Worm (Caenorhabditis elegans): ENCODE data around the gene chca-1.

Gene chca-1

DNA sequence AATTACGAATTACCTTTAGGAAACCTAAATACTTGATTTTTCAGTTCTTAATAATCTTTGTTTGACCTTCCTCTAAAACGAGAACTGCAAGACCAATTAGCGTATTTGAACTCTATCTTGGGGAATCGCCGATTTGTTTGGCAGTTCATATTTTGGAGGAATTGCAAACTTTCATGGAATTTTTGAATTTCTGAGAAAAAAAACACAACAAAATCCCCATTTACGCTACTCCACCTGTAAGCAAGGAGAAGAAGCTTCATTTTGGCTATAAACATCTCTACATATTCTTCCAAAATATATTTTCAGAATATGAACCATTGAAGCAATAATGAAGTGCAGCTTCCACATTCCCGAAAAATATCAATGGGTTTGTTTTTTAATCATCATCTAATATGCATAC lies 41.7 kb downstream of the chca-1 start, which contains the start of gene twk-9 (continued):
- TF ChIP-seq snpc-4 (tag; optimal IDR thresholded peaks at IDR 0.05), result no peak
- no peak for TF ChIP-seq gei-8 (GFP tag; optimal IDR thresholded peaks at IDR 0.05)
- no peak for TF ChIP-seq unc-39 (tag; optimal IDR thresholded peaks at IDR 0.05)

DNA sequence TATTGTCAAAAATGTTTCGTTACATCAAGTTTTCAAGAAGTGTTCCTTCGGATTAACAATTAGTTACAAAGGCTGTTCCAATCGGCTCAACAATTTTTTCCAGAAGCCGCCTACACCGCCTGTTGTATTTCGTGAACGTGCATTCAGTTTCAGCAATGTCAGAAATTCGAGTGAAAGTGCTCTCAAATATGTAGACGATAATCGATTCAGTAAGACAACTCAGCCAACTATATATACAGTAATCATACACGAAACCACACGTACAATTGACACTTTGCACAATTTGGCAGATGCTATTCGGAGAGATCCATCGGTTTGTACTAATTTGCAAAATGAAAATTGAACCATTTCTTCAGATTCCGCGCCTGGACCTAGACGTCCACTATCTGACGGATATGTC lies 45.3 kb downstream of the chca-1 start:
- no peak for TF ChIP-seq nhr-237 (tag; optimal IDR thresholded peaks at IDR 0.05)
- peak; percentile 1 for TF ChIP-seq aha-1 (tag)
- TF ChIP-seq unc-62 (GFP tag; optimal IDR thresholded peaks at IDR 0.05 in 1 of 2), result peak in 1 of 2 experiments; percentile 99
- TF ChIP-seq unc-62 (tag; optimal IDR thresholded peaks at IDR 0.05), result no peak

DNA sequence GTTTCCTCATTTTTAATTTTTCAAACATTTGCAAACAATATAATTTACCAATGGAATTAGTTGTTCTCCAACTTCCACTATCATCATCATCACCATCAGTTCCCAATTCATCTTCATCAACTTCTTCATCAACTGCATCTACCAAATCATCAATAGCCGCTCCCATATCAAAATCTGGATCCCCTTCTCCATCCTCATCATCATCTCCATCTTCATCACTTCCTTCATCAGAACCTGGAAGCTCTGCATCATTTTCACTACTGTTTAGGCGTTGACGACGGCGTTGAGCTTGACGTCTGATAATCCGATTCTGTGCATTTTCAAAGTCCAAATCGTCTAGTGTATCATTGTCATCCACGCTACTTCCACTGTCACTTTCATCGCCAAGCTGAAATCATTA lies 46.7 kb downstream of the chca-1 start:
- TF ChIP-seq zag-1 (tag; optimal IDR thresholded peaks at IDR 0.05) (no peak), unc-62 (GFP tag; optimal IDR thresholded peaks at IDR 0.05 in 1 of 2) (peak in 1 of 2 experiments; percentile 91), unc-62 (tag; optimal IDR thresholded peaks at IDR 0.05) (no peak)

DNA sequence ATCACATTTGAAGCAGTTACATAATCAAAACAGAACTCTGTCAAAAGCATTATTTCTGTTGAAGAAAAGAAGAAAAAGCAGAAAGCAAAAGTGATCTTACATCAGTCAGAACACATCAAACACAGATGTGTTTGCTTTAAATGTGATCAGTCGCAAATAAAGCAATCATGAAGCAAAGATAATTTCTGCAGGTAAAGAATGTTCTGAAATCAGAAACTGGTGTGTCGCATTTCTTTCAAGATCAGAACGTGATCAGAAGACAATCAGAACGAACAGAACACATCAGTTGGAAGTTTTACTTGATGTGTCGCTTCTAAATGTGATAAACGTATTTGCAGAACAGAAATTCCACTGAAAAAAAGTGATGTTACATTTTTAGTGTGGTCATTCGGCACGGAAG lies 47.9 kb downstream of the chca-1 start:
- TF ChIP-seq attf-4 (tag; optimal IDR thresholded peaks at IDR 0.05), result no peak
- no peak for TF ChIP-seq jun-1 (tag; optimal IDR thresholded peaks at IDR 0.05)
- TF ChIP-seq egl-43 (GFP tag; IDR thresholded peaks at IDR 0.05), result no peak
- TF ChIP-seq dve-1 (tag; optimal IDR thresholded peaks at IDR 0.05; ENCODE audit: insufficient read depth), result no peak
- TF ChIP-seq unc-39 (tag; optimal IDR thresholded peaks at IDR 0.05), result no peak
- TF ChIP-seq dmd-6 (GFP tag; IDR thresholded peaks at IDR 0.05), result peak; percentile 73
- no peak for TF ChIP-seq hlh-30 (tag; optimal IDR thresholded peaks at IDR 0.05; ENCODE audit: insufficient read depth)
- TF ChIP-seq arid-1 (GFP tag; conservative IDR thresholded peaks at IDR 0.05), result no peak
- TF ChIP-seq nhr-28 (tag; optimal IDR thresholded peaks at IDR 0.05), result peak; percentile 28
- TF ChIP-seq aly-2 (tag; optimal IDR thresholded peaks at IDR 0.05), result no peak
- TF ChIP-seq ZK337.2 (GFP tag; IDR thresholded peaks at IDR 0.05), result no peak
- TF ChIP-seq nhr-42 (GFP tag; IDR thresholded peaks at IDR 0.05), result no peak
- TF ChIP-seq ceh-32 (tag; optimal IDR thresholded peaks at IDR 0.05; ENCODE audit: poor library complexity), result no peak
- TF ChIP-seq ama-1 (optimal IDR thresholded peaks at IDR 0.05), result no peak
- no peak for TF ChIP-seq lin-29 (GFP tag; IDR thresholded peaks at IDR 0.05)
